Fruit fly (Drosophila melanogaster) whole organism, embryonic: Measurements from ENCODE around the gene Art8.

ENCODE experiments used
- Aef1 ChIP-seq: fragments of 200-800 bp; sonication (Bioruptor generic); IDR thresholded peaks from 3 replicates; pipeline ENCODE4 v1.3.6; 2022; ENCODE audit warnings: missing biosample characterization, missing genetic modification characterization
- Awh ChIP-seq: fragments of 200-800 bp; sonication (Bioruptor generic); IDR thresholded peaks from 2 replicates; pipeline ENCODE4, ENCODE4 v1.3.6; 2022; ENCODE audit warnings: missing biosample characterization, missing genetic modification characterization
- BtbVII ChIP-seq: fragments of 200-800 bp; sonication (Bioruptor generic); optimal IDR thresholded peaks from 3 replicates; lab custom pipeline; 2017; ENCODE audit warnings: missing biosample characterization, mild to moderate bottlenecking, missing genetic modification characterization
- CG1024 ChIP-seq: fragments of 200-800 bp; sonication (Bioruptor generic); IDR thresholded peaks from 2 replicates; pipeline ENCODE4 v1.3.6; 2022; ENCODE audit warnings: missing biosample characterization, missing genetic modification characterization
- CG10431 ChIP-seq: fragments of 200-800 bp; sonication (Bioruptor generic); optimal IDR thresholded peaks from 3 replicates; lab custom pipeline; 2018; ENCODE audit warnings: missing biosample characterization, mild to moderate bottlenecking, missing genetic modification characterization
- CG12219 ChIP-seq: fragments of 200-800 bp; sonication (Bioruptor generic); optimal IDR thresholded peaks from 3 replicates; lab custom pipeline; 2018; ENCODE audit warnings: missing biosample characterization, mild to moderate bottlenecking, missing genetic modification characterization
- CG12659 ChIP-seq: fragments of 200-800 bp; sonication (Bioruptor generic); optimal IDR thresholded peaks from 3 replicates; lab custom pipeline; 2017; ENCODE audit warnings: mild to moderate bottlenecking, missing biosample characterization, missing genetic modification reagents, missing genetic modification characterization
- CG15073 ChIP-seq: fragments of 200-800 bp; sonication (Bioruptor generic); optimal IDR thresholded peaks from 2 replicates; lab custom pipeline; 2016; ENCODE audit warnings: missing biosample characterization, missing genetic modification characterization
- CG16779 ChIP-seq: fragments of 200-800 bp; sonication (Bioruptor generic); IDR thresholded peaks from 2 replicates; pipeline ENCODE4 v1.3.6; 2022; ENCODE audit warnings: missing biosample characterization, missing genetic modification characterization
- CG17186 ChIP-seq: fragments of 200-800 bp; sonication (Bioruptor generic); optimal IDR thresholded peaks from 3 replicates; lab custom pipeline; 2017; ENCODE audit warnings: missing biosample characterization, missing genetic modification reagents, missing genetic modification characterization
- CG17328 ChIP-seq: fragments of 200-800 bp; sonication (Bioruptor generic); IDR thresholded peaks from 2 replicates; pipeline ENCODE4 v1.3.6; 2022; ENCODE audit warnings: missing biosample characterization, missing genetic modification characterization
- CG17568 ChIP-seq: fragments of 200-800 bp; sonication (Bioruptor generic); optimal IDR thresholded peaks from 2 replicates; lab custom pipeline; 2018; ENCODE audit warnings: missing biosample characterization, mild to moderate bottlenecking, missing genetic modification characterization, moderate library complexity
- CG2129 ChIP-seq: fragments of 200-800 bp; sonication (Bioruptor generic); IDR thresholded peaks from 2 replicates; pipeline ENCODE4 v1.3.6; 2022; ENCODE audit warnings: missing biosample characterization, missing genetic modification characterization; ENCODE audit not compliant: partially characterized antibody
- CG2712 ChIP-seq: fragments of 200-800 bp; optimal IDR thresholded peaks from 3 replicates; lab custom pipeline; 2019; ENCODE audit warnings: missing biosample characterization, mild to moderate bottlenecking, missing genetic modification characterization, moderate library complexity
- CG30403 ChIP-seq: fragments of 200-800 bp; sonication (Bioruptor generic); optimal IDR thresholded peaks from 3 replicates; lab custom pipeline; 2016; ENCODE audit warnings: missing biosample characterization, missing genetic modification characterization
- CG3065 ChIP-seq: fragments of 200-800 bp; sonication (Bioruptor generic); optimal IDR thresholded peaks from 2 replicates; lab custom pipeline; 2016; ENCODE audit warnings: missing biosample characterization, missing genetic modification characterization
- CG33213 ChIP-seq: fragments of 200-800 bp; sonication (Bioruptor generic); optimal IDR thresholded peaks from 3 replicates; lab custom pipeline; 2016; ENCODE audit warnings: missing biosample characterization, missing genetic modification characterization
- CG7372 ChIP-seq: fragments of 200-800 bp; sonication (Bioruptor generic); IDR thresholded peaks from 2 replicates; pipeline ENCODE4 v1.3.6; 2022; ENCODE audit warnings: missing biosample characterization, missing genetic modification characterization
- CG9817 ChIP-seq: fragments of 200-800 bp; sonication (Bioruptor generic); optimal IDR thresholded peaks from 2 replicates; lab custom pipeline; 2018; ENCODE audit warnings: missing biosample characterization, mild to moderate bottlenecking, missing genetic modification characterization, moderate library complexity
- CHES-1-like ChIP-seq: fragments of 200-800 bp; sonication (Bioruptor generic); optimal IDR thresholded peaks from 2 replicates; lab custom pipeline; 2016; ENCODE audit warnings: missing biosample characterization, missing genetic modification characterization
- CTCF ChIP-seq: fragments of 200-800 bp; sonication (Bioruptor generic); optimal IDR thresholded peaks from 2 replicates; lab custom pipeline; 2017; ENCODE audit warnings: missing biosample characterization, mild to moderate bottlenecking, missing genetic modification characterization, moderate library complexity
- D19B ChIP-seq: fragments of 200-800 bp; sonication (Bioruptor generic); optimal IDR thresholded peaks from 2 replicates; lab custom pipeline; 2017; ENCODE audit warnings: missing biosample characterization, mild to moderate bottlenecking, missing genetic modification characterization
- Doc2 ChIP-seq: fragments of 200-800 bp; sonication (Bioruptor generic); IDR thresholded peaks from 2 replicates; pipeline ENCODE4 v1.3.6; 2022; ENCODE audit warnings: missing biosample characterization, missing genetic modification characterization
- Fer3 ChIP-seq: fragments of 200-800 bp; sonication (Bioruptor generic); optimal IDR thresholded peaks from 2 replicates; lab custom pipeline; 2018; ENCODE audit warnings: missing biosample characterization, mild to moderate bottlenecking, missing genetic modification characterization, moderate library complexity
- HLH4C ChIP-seq: fragments of 200-800 bp; sonication (Bioruptor generic); IDR thresholded peaks from 3 replicates; pipeline ENCODE4 v1.3.6; 2022; ENCODE audit warnings: missing biosample characterization, missing genetic modification characterization; ENCODE audit not compliant: partially characterized antibody
- Lhr ChIP-seq: fragments of 200-800 bp; sonication (Bioruptor generic); optimal IDR thresholded peaks from 3 replicates; lab custom pipeline; 2017; ENCODE audit warnings: mild to moderate bottlenecking, missing biosample characterization, missing genetic modification reagents, missing genetic modification characterization
- Lim3 ChIP-seq: fragments of 200-800 bp; sonication (Bioruptor generic); IDR thresholded peaks from 2 replicates; pipeline ENCODE4 v1.3.6; 2022; ENCODE audit warnings: missing biosample characterization, missing genetic modification characterization
- Mes4 ChIP-seq: fragments of 200-800 bp; sonication (Bioruptor generic); optimal IDR thresholded peaks from 2 replicates; lab custom pipeline; 2016; ENCODE audit warnings: missing biosample characterization, missing genetic modification characterization
- Neu2 ChIP-seq: fragments of 200-800 bp; sonication (Bioruptor generic); optimal IDR thresholded peaks from 3 replicates; lab custom pipeline; 2016; ENCODE audit warnings: missing biosample characterization, missing genetic modification characterization, borderline replicate concordance
- Oli ChIP-seq: fragments of 200-800 bp; sonication (Bioruptor generic); optimal IDR thresholded peaks from 2 replicates; lab custom pipeline; 2018; ENCODE audit warnings: missing biosample characterization, mild to moderate bottlenecking, missing genetic modification characterization, moderate library complexity
- abd-A ChIP-seq: fragments of 200-800 bp; sonication (Bioruptor generic); optimal IDR thresholded peaks from 3 replicates; lab custom pipeline; 2019; ENCODE audit warnings: missing biosample characterization, mild to moderate bottlenecking, missing genetic modification characterization, moderate library complexity
- ato ChIP-seq: fragments of 200-800 bp; sonication (Bioruptor generic); IDR thresholded peaks from 2 replicates; pipeline ENCODE4 v1.3.6; 2022; ENCODE audit warnings: missing biosample characterization, missing genetic modification characterization; ENCODE audit not compliant: partially characterized antibody
- bab2 ChIP-seq: fragments of 200-800 bp; sonication (Bioruptor generic); optimal IDR thresholded peaks from 2 replicates; lab custom pipeline; 2016; ENCODE audit warnings: missing biosample characterization, missing genetic modification characterization
- bowl ChIP-seq: fragments of 200-800 bp; sonication (Bioruptor generic); IDR thresholded peaks from 2 replicates; pipeline ENCODE4 v1.3.6; 2022; ENCODE audit warnings: missing biosample characterization, missing genetic modification characterization
- chinmo ChIP-seq: fragments of 200-800 bp; sonication (Bioruptor generic); IDR thresholded peaks from 4 replicates; pipeline ENCODE4 v1.3.6; 2022; ENCODE audit warnings: missing biosample characterization, missing genetic modification characterization; ENCODE audit not compliant: partially characterized antibody
- crc ChIP-seq: fragments of 200-800 bp; sonication (Bioruptor generic); optimal IDR thresholded peaks from 2 replicates; lab custom pipeline; 2016; ENCODE audit warnings: missing biosample characterization, missing genetic modification characterization
- dmrt11E ChIP-seq: fragments of 200-800 bp; sonication (Bioruptor generic); optimal IDR thresholded peaks from 3 replicates; lab custom pipeline; 2018; ENCODE audit warnings: missing biosample characterization, mild to moderate bottlenecking, missing genetic modification characterization, moderate library complexity
- exex ChIP-seq: fragments of 200-800 bp; sonication (Bioruptor generic); optimal IDR thresholded peaks from 4 replicates; lab custom pipeline; 2018; ENCODE audit warnings: missing biosample characterization, mild to moderate bottlenecking, missing genetic modification characterization, moderate library complexity
- gce ChIP-seq: fragments of 200-800 bp; sonication (Bioruptor generic); IDR thresholded peaks from 3 replicates; pipeline ENCODE4 v1.3.6; 2022; ENCODE audit warnings: missing biosample characterization, missing genetic modification characterization
- hkb ChIP-seq, 2 experiments: fragments of 200-800 bp in 1 of 2; fragments of >200 bp in 1 of 2; sonication (Bioruptor generic) in 1 of 2; IDR thresholded peaks in 1 of 2; optimal IDR thresholded peaks in 1 of 2; 2 replicates each; pipeline versions ENCODE4 v1.3.6 to Lab custom; 2017 to 2022; ENCODE audit warnings: missing biosample characterization in 1 of 2, missing genetic modification characterization in 1 of 2
- lilli ChIP-seq: fragments of 200-800 bp; sonication (Bioruptor generic); optimal IDR thresholded peaks from 3 replicates; lab custom pipeline; 2016; ENCODE audit warnings: missing biosample characterization, missing genetic modification characterization
- nau ChIP-seq: fragments of 200-800 bp; sonication (Bioruptor generic); optimal IDR thresholded peaks from 3 replicates; lab custom pipeline; 2017; ENCODE audit warnings: missing biosample characterization, mild to moderate bottlenecking, missing genetic modification characterization, missing genetic modification reagents
- nmo ChIP-seq: fragments of 200-800 bp; sonication (Bioruptor generic); optimal IDR thresholded peaks from 2 replicates; lab custom pipeline; 2018; ENCODE audit warnings: missing biosample characterization, mild to moderate bottlenecking, missing genetic modification characterization, moderate library complexity
- nom ChIP-seq: fragments of 200-800 bp; sonication (Bioruptor generic); optimal IDR thresholded peaks from 2 replicates; lab custom pipeline; 2017; ENCODE audit warnings: missing biosample characterization, missing genetic modification characterization, mild to moderate bottlenecking, moderate library complexity, missing genetic modification reagents
- org-1 ChIP-seq: fragments of 200-800 bp; sonication (Bioruptor generic); optimal IDR thresholded peaks from 2 replicates; lab custom pipeline; 2017; ENCODE audit warnings: missing biosample characterization, missing genetic modification characterization
- sima ChIP-seq: fragments of 200-800 bp; sonication (Bioruptor generic); optimal IDR thresholded peaks from 2 replicates; lab custom pipeline; 2016; ENCODE audit warnings: missing biosample characterization, missing genetic modification characterization
- tx ChIP-seq: fragments of 200-800 bp; sonication (Bioruptor generic); optimal IDR thresholded peaks from 2 replicates; lab custom pipeline; 2016; ENCODE audit warnings: missing biosample characterization, missing genetic modification characterization
- vvl ChIP-seq: fragments of 200-800 bp; sonication (Bioruptor generic); IDR thresholded peaks from 2 replicates; pipeline ENCODE4 v1.3.6; 2022; ENCODE audit warnings: missing biosample characterization, missing genetic modification characterization

Art8 gene

dm6 chr2L:11057333-11058110, 46.6 kb upstream of the Art8 start (continued):
- TF ChIP-seq Neu2 (GFP tag; lab: Kevin White, UChicago) (no peak), Lhr (GFP tag; lab: Kevin White, UChicago) (peak; percentile 59), nau (GFP tag; lab: Kevin White, UChicago) (peak; percentile 63), CTCF (GFP tag; lab: Kevin White, UChicago) (peak; percentile 2), lilli (GFP tag; lab: Kevin White, UChicago) (peak; percentile 77), Lim3 (GFP tag; lab: Robert Waterston, UW) (peak; percentile 32; the same call in 1 of the 2 replicates), gce (GFP tag; lab: Robert Waterston, UW) (peak; percentile 50; the same call in 1 of the 3 replicates), CG16779 (no peak), abd-A (tag; lab: Kevin White, UChicago) (no peak), exex (tag; lab: Kevin White, UChicago) (peak; percentile 38), CG30403 (GFP tag; lab: Kevin White, UChicago) (peak; percentile 78), CG17186 (no peak), nmo (GFP tag; lab: Kevin White, UChicago) (peak; percentile 81), Aef1 (GFP tag; lab: Robert Waterston, UW) (peak; percentile 31), crc (GFP tag; lab: Kevin White, UChicago) (peak; percentile 36), chinmo (peak; percentile 78; the same call in 2 of the 4 replicates), BtbVII (GFP tag; lab: Kevin White, UChicago) (peak; percentile 75), bab2 (peak; percentile 54), CG17568 (peak; percentile 72), Fer3 (tag; lab: Kevin White, UChicago) (peak; percentile 44), tx (GFP tag; lab: Kevin White, UChicago) (peak; percentile 50), D19B (GFP tag; lab: Kevin White, UChicago) (peak; percentile 5), bowl (peak; percentile 63; the same call in 1 of the 2 replicates), Doc2 (GFP tag; lab: Robert Waterston, UW) (no peak), CG3065 (peak; percentile 13), nom (peak; percentile 80), Mes4 (GFP tag; lab: Kevin White, UChicago) (peak; percentile 7), hkb (optimal IDR thresholded peaks at IDR 0.05; lab: Kevin White, UChicago) (no peak), hkb (GFP tag; IDR thresholded peaks at IDR 0.05; lab: Robert Waterston, UW) (peak; percentile 73; the same call in 1 of the 2 replicates), CG1024 (GFP tag; lab: Robert Waterston, UW) (peak; percentile 45; the same call in 1 of the 2 replicates), CHES-1-like (peak; percentile 50), CG10431 (GFP tag; lab: Kevin White, UChicago) (peak; percentile 3), Awh (GFP tag; lab: Robert Waterston, UW) (peak; percentile 19; the same call in 1 of the 2 replicates), dmrt11E (peak; percentile 66), vvl (GFP tag; lab: Robert Waterston, UW) (peak; percentile 67; the same call in 1 of the 2 replicates), CG9817 (tag; lab: Kevin White, UChicago) (peak; percentile 8), CG7372 (peak; percentile 58), Oli (peak; percentile 82), CG12219 (peak; percentile 74), CG17328 (peak; percentile 65), CG2129 (GFP tag; lab: Robert Waterston, UW) (no peak), ato (GFP tag; lab: Robert Waterston, UW) (no peak), sima (GFP tag; lab: Kevin White, UChicago) (no peak), HLH4C (GFP tag; lab: Robert Waterston, UW) (no peak), org-1 (GFP tag; lab: Kevin White, UChicago) (peak; percentile 77), CG33213 (GFP tag; lab: Kevin White, UChicago) (no peak), CG2712 (tag; lab: Kevin White, UChicago) (peak; percentile 84), CG15073 (peak; percentile 12), CG12659 (GFP tag; lab: Kevin White, UChicago) (peak; percentile 81)
